Fruit fly (Drosophila melanogaster) whole organism, pupa: ENCODE results near the gene Zaf1.

ENCODE experiments used
- CG10348 ChIP-seq: fragments of 200-800 bp; sonication (Bioruptor generic); IDR thresholded peaks from 2 replicates; pipeline ENCODE4 v1.3.6; 2022; ENCODE audit warnings: missing biosample characterization, missing genetic modification characterization
- CG15710 ChIP-seq: fragments of 200-800 bp; sonication (Bioruptor generic); optimal IDR thresholded peaks from 2 replicates; lab custom pipeline; 2018; ENCODE audit warnings: missing biosample characterization, mild to moderate bottlenecking, missing genetic modification characterization, moderate library complexity
- CG17806 ChIP-seq: fragments of 200-800 bp; sonication (Bioruptor generic); optimal IDR thresholded peaks from 2 replicates; lab custom pipeline; 2018; ENCODE audit warnings: missing biosample characterization, mild to moderate bottlenecking, missing genetic modification characterization, moderate library complexity
- CG8159 ChIP-seq: fragments of 200-800 bp; sonication (Bioruptor generic); optimal IDR thresholded peaks from 3 replicates; lab custom pipeline; 2018; ENCODE audit warnings: missing biosample characterization, mild to moderate bottlenecking, missing genetic modification characterization, moderate library complexity
- CG9948 ChIP-seq: fragments of 200-800 bp; sonication (Bioruptor generic); optimal IDR thresholded peaks from 2 replicates; lab custom pipeline; 2018; ENCODE audit warnings: missing biosample characterization, mild to moderate bottlenecking, missing genetic modification characterization, moderate library complexity
- EcR ChIP-seq: fragments of 200-800 bp; sonication (Bioruptor generic); optimal IDR thresholded peaks from 3 replicates; lab custom pipeline; 2019; ENCODE audit warnings: missing biosample characterization, missing genetic modification characterization, mild to moderate bottlenecking, moderate library complexity, missing genetic modification reagents
- Pif1A ChIP-seq: fragments of 200-800 bp; sonication (Bioruptor generic); optimal IDR thresholded peaks from 3 replicates; lab custom pipeline; 2016; ENCODE audit warnings: missing biosample characterization, missing genetic modification characterization
- Snoo ChIP-seq: fragments of 200-800 bp; sonication (Bioruptor generic); optimal IDR thresholded peaks from 3 replicates; lab custom pipeline; 2017; ENCODE audit warnings: missing biosample characterization, mild to moderate bottlenecking, missing genetic modification characterization, inconsistent platforms
- rn ChIP-seq: fragments of 200-800 bp; sonication (Bioruptor generic); IDR thresholded peaks from 2 replicates; pipeline ENCODE4 v1.3.6; 2022; ENCODE audit warnings: missing biosample characterization, missing genetic modification characterization

- no peak for TF ChIP-seq EcR
- no peak for TF ChIP-seq CG8159 (tag; lab: Kevin White, UChicago)
- no peak for TF ChIP-seq Pif1A (GFP tag; lab: Kevin White, UChicago)
- TF ChIP-seq CG9948 = no peak
- TF ChIP-seq rn (GFP tag; lab: Robert Waterston, UW) = no peak
- no peak for TF ChIP-seq CG15710 (tag; lab: Kevin White, UChicago)
- no peak for TF ChIP-seq CG17806 (tag; lab: Kevin White, UChicago)
- no peak for TF ChIP-seq CG10348
- TF ChIP-seq Snoo (tag; lab: Kevin White, UChicago) = no peak
Measured at dm6 chr3R:11639946-11640588, 14.6 kb upstream of the Zaf1 start.
